Worm (Caenorhabditis elegans) whole organism, mixed stage, embryonic: ENCODE results near the gene gop-1.

Experiments used
- ces-1 ChIP-seq: fragments of 150-350 bp; optimal IDR thresholded peaks from 2 replicates; lab custom pipeline; 2014; ENCODE audit warnings: missing biosample characterization, missing genetic modification reagents, missing genetic modification characterization
- flh-1 ChIP-seq: fragments of 200-800 bp; sonication (Bioruptor generic); optimal IDR thresholded peaks from 2 replicates; lab custom pipeline; 2018; ENCODE audit warnings: mild to moderate bottlenecking, missing genetic modification characterization, moderate library complexity, missing compliant biosample characterization
- lsy-2 ChIP-seq: fragments of 150-350 bp; optimal IDR thresholded peaks from 2 replicates; lab custom pipeline; 2014; ENCODE audit warnings: missing biosample characterization, missing genetic modification characterization
- mab-5 ChIP-seq: fragments of 150-350 bp; optimal IDR thresholded peaks from 2 replicates; lab custom pipeline; 2014; ENCODE audit warnings: missing biosample characterization, missing genetic modification characterization
- nhr-237 ChIP-seq: fragments of 150-350 bp; optimal IDR thresholded peaks from 2 replicates; lab custom pipeline; 2014; ENCODE audit warnings: missing biosample characterization, missing genetic modification characterization
- nhr-28 ChIP-seq: fragments of 150-350 bp; optimal IDR thresholded peaks from 2 replicates; lab custom pipeline; 2014; ENCODE audit warnings: missing biosample characterization, missing genetic modification characterization
- pha-4 ChIP-seq: fragments of 150-350 bp; optimal IDR thresholded peaks from 2 replicates; lab custom pipeline; 2018; ENCODE audit warnings: missing biosample characterization, missing genetic modification reagents, missing genetic modification characterization
- snpc-4 ChIP-seq: fragments of 150-350 bp; optimal IDR thresholded peaks from 2 replicates; lab custom pipeline; 2014; ENCODE audit warnings: missing biosample characterization, missing genetic modification characterization
- sptf-1 ChIP-seq: sonication (generic microtip); optimal IDR thresholded peaks from 2 replicates; lab custom pipeline; 2017; ENCODE audit warnings: mild to moderate bottlenecking, missing genetic modification characterization, moderate library complexity, missing compliant biosample characterization
- unc-62 ChIP-seq: fragments of 150-350 bp; optimal IDR thresholded peaks from 2 replicates; lab custom pipeline; 2014; ENCODE audit warnings: missing biosample characterization, missing genetic modification reagents, missing genetic modification characterization
- ztf-11 ChIP-seq: fragments of 150-350 bp; optimal IDR thresholded peaks from 2 replicates; lab custom pipeline; 2014; ENCODE audit warnings: missing biosample characterization, missing genetic modification characterization

ce11 chrIII:5291281-5291680, 37.0 kb downstream of the gop-1 start:
- TF ChIP-seq ces-1 (GFP tag; lab: Kevin White, UChicago) = no peak
- no peak for TF ChIP-seq lsy-2
- no peak for TF ChIP-seq nhr-237 (tag; lab: Kevin White, UChicago)
- no peak for TF ChIP-seq pha-4
- TF ChIP-seq flh-1 (GFP tag; lab: Kevin White, UChicago) = no peak
- no peak for TF ChIP-seq nhr-28 (tag; lab: Kevin White, UChicago)
- no peak for TF ChIP-seq ztf-11 (tag; lab: Kevin White, UChicago)
- no peak for TF ChIP-seq unc-62
- TF ChIP-seq mab-5 (tag; lab: Kevin White, UChicago) = no peak
- TF ChIP-seq snpc-4 = no peak
- TF ChIP-seq sptf-1 (tag; lab: Kevin White, UChicago) = no peak
